Worm (Caenorhabditis elegans) whole organism, L3 larva: Measurements from ENCODE around the gene F36H9.7.

Source experiments
- ZK546.5 ChIP-seq: sonication (generic microtip); optimal IDR thresholded peaks from 2 replicates; lab custom pipeline; 2017; ENCODE audit warnings: missing biosample characterization, missing genetic modification characterization
- ama-1 ChIP-seq: fragments of 150-350 bp; optimal IDR thresholded peaks from 2 replicates; lab custom pipeline; 2018
- ceh-16 ChIP-seq: sonication (generic microtip); optimal IDR thresholded peaks from 2 replicates; lab custom pipeline; 2017; ENCODE audit warnings: missing biosample characterization, missing genetic modification characterization
- ceh-9 ChIP-seq: sonication (generic microtip); optimal IDR thresholded peaks from 2 replicates; lab custom pipeline; 2018; ENCODE audit warnings: missing biosample characterization, missing genetic modification characterization
- jun-1 ChIP-seq: fragments of 150-350 bp; optimal IDR thresholded peaks from 2 replicates; lab custom pipeline; 2014; ENCODE audit warnings: missing biosample characterization, missing genetic modification reagents, missing genetic modification characterization
- lin-15B ChIP-seq: fragments of 150-350 bp; optimal IDR thresholded peaks from 2 replicates; lab custom pipeline; 2014; ENCODE audit warnings: missing biosample characterization, missing genetic modification characterization
- lin-39 ChIP-seq: fragments of 150-350 bp; optimal IDR thresholded peaks from 2 replicates; lab custom pipeline; 2018; ENCODE audit warnings: missing biosample characterization, missing genetic modification reagents, missing genetic modification characterization
- nhr-11 ChIP-seq: fragments of 150-350 bp; optimal IDR thresholded peaks from 2 replicates; lab custom pipeline; 2014; ENCODE audit warnings: missing biosample characterization, missing genetic modification characterization
- nhr-25 ChIP-seq: sonication (generic microtip); optimal IDR thresholded peaks from 2 replicates; lab custom pipeline; 2017; ENCODE audit warnings: missing biosample characterization, missing genetic modification characterization
- nhr-76 ChIP-seq: fragments of 150-350 bp; sonication (generic microtip); optimal IDR thresholded peaks from 5 replicates; lab custom pipeline; 2014; ENCODE audit warnings: missing biosample characterization, missing genetic modification characterization
- sea-2 ChIP-seq: fragments of 150-350 bp; sonication (generic microtip); optimal IDR thresholded peaks from 4 replicates; lab custom pipeline; 2014; ENCODE audit warnings: missing biosample characterization, missing genetic modification reagents, missing genetic modification characterization
- skn-1 ChIP-seq: fragments of 150-350 bp; optimal IDR thresholded peaks from 2 replicates; lab custom pipeline; 2014; ENCODE audit warnings: missing biosample characterization, missing genetic modification characterization

ce11 chrV:1820749-1821148, 46.0 kb upstream of the F36H9.7 start:
- TF ChIP-seq sea-2 (GFP tag; lab: Kevin White, UChicago) (no peak), nhr-76 (tag; lab: Kevin White, UChicago) (no peak), ama-1 (no peak), lin-39 (no peak), nhr-11 (no peak), skn-1 (no peak), lin-15B (tag; lab: Kevin White, UChicago) (no peak), ZK546.5 (tag; lab: Kevin White, UChicago) (no peak), ceh-9 (tag; lab: Kevin White, UChicago) (no peak), nhr-25 (tag; lab: Kevin White, UChicago) (no peak), jun-1 (tag; lab: Kevin White, UChicago) (no peak), ceh-16 (tag; lab: Kevin White, UChicago) (no peak)
